Worm (Caenorhabditis elegans): ENCODE data around the gene sdn-1.

ce11 chrX:10553048-10553447, 40.1 kb downstream of the sdn-1 start:
- TF ChIP-seq nhr-76 (tag; optimal IDR thresholded peaks at IDR 0.05) (no peak), lin-35 (GFP tag; optimal IDR thresholded peaks at IDR 0.05) (no peak), nhr-84 (tag; optimal IDR thresholded peaks at IDR 0.05) (no peak), ama-1 (optimal IDR thresholded peaks at IDR 0.05) (no peak), lin-39 (tag; optimal IDR thresholded peaks at IDR 0.05) (no peak), nhr-237 (tag; optimal IDR thresholded peaks at IDR 0.05) (no peak), swsn-7 (tag; optimal IDR thresholded peaks at IDR 0.05) (no peak)

All from whole organism, L1 larva.